Fruit fly (Drosophila melanogaster): ENCODE results near the gene Edg84A.
A peak's percentile ranks its signal among the peaks of the same experiment; 100 is the strongest.

Gene Edg84A

DNA sequence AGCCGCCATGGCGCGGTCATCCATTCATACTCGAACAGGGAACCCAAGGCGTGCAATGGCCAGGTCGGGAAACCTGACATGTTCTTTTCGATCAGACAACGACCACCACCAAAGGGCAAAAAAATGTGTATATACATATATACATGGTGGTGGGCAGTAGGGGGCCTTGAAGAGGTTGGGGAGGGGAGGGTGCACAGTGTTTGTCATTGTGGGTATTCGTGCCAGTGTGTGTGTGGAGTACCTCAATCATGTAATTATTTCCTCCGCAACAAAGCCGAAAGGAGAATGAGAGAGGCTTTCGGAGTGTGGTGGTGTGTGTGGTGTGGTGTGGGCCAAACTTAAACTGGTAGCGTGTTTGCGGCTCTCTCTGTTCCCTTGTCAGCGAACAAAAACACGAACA, 41.9 kb downstream of the Edg84A start (continued):
- TF ChIP-seq CG15601 (tag; optimal IDR thresholded peaks at IDR 0.05) (no peak), CG8281 (tag; optimal IDR thresholded peaks at IDR 0.05) (no peak), CG13624 (GFP tag; optimal IDR thresholded peaks at IDR 0.05) (no peak), CG6272 (GFP tag; IDR thresholded peaks at IDR 0.05) (no peak), MBD-R2 (GFP tag; IDR thresholded peaks at IDR 0.05) (no peak), danr (GFP tag; IDR thresholded peaks at IDR 0.05) (no peak), hbn (GFP tag; IDR thresholded peaks at IDR 0.05; ENCODE audit: partially characterized antibody) (no peak), CG6854 (GFP tag; optimal IDR thresholded peaks at IDR 0.05) (no peak), lola (GFP tag; optimal IDR thresholded peaks at IDR 0.05) (no peak), HLH54F (GFP tag; optimal IDR thresholded peaks at IDR 0.05) (no peak), E2f1 (GFP tag; IDR thresholded peaks at IDR 0.05) (no peak), CG10431 (GFP tag; optimal IDR thresholded peaks at IDR 0.05) (peak; percentile 73), CG18262 (tag; optimal IDR thresholded peaks at IDR 0.05) (no peak), B-H1 (GFP tag; IDR thresholded peaks at IDR 0.05) (no peak), Myb (GFP tag; optimal IDR thresholded peaks at IDR 0.05) (no peak), CG10959 (GFP tag; IDR thresholded peaks at IDR 0.05) (no peak), sqz (GFP tag; optimal IDR thresholded peaks at IDR 0.05) (peak; percentile 40), dpn (GFP tag; optimal IDR thresholded peaks at IDR 0.05) (no peak), fd64A (GFP tag; optimal IDR thresholded peaks at IDR 0.05) (no peak), CG31365 (tag; optimal IDR thresholded peaks at IDR 0.05) (no peak), CG11398 (GFP tag; optimal IDR thresholded peaks at IDR 0.05) (no peak), NFAT (GFP tag; IDR thresholded peaks at IDR 0.05) (no peak), Pdp1 (GFP tag; optimal IDR thresholded peaks at IDR 0.05) (no peak), H2.0 (GFP tag; IDR thresholded peaks at IDR 0.05) (no peak), kay (GFP tag; optimal IDR thresholded peaks at IDR 0.05) (no peak), pros (GFP tag; optimal IDR thresholded peaks at IDR 0.05) (peak; percentile 47), CG10366 (GFP tag; IDR thresholded peaks at IDR 0.05) (no peak), crc (GFP tag; optimal IDR thresholded peaks at IDR 0.05) (no peak), Drgx (GFP tag; IDR thresholded peaks at IDR 0.05) (no peak), Doc2 (GFP tag; IDR thresholded peaks at IDR 0.05) (no peak), zfh1 (GFP tag; IDR thresholded peaks at IDR 0.05) (no peak), Nf-YC (tag; optimal IDR thresholded peaks at IDR 0.05) (peak; percentile 64), sim (GFP tag; IDR thresholded peaks at IDR 0.05) (no peak), dimm (GFP tag; IDR thresholded peaks at IDR 0.05) (no peak), CG12104 (GFP tag; optimal IDR thresholded peaks at IDR 0.05) (no peak), org-1 (GFP tag; optimal IDR thresholded peaks at IDR 0.05) (no peak), CG2712 (tag; optimal IDR thresholded peaks at IDR 0.05) (no peak), D (optimal IDR thresholded peaks at IDR 0.05) (no peak), D (GFP tag; optimal IDR thresholded peaks at IDR 0.05) (no peak), Nf-YB (GFP tag; optimal IDR thresholded peaks at IDR 0.05) (peak; percentile 80), eyg (GFP tag; optimal IDR thresholded peaks at IDR 0.05) (no peak), CG30020 (tag; optimal IDR thresholded peaks at IDR 0.05) (no peak), peb (GFP tag; IDR thresholded peaks at IDR 0.05) (no peak), her (GFP tag; optimal IDR thresholded peaks at IDR 0.05) (no peak), wek (GFP tag; optimal IDR thresholded peaks at IDR 0.05) (peak; percentile 86), tx (GFP tag; optimal IDR thresholded peaks at IDR 0.05) (no peak), fru (optimal IDR thresholded peaks at IDR 0.05) (no peak), Hey (tag; optimal IDR thresholded peaks at IDR 0.05) (no peak), CG9932 (GFP tag; IDR thresholded peaks at IDR 0.05) (no peak), CG9727 (GFP tag; optimal IDR thresholded peaks at IDR 0.05) (no peak), crol (GFP tag; IDR thresholded peaks at IDR 0.05) (peak; percentile 81), GATAe (GFP tag; conservative IDR thresholded peaks at IDR 0.05) (no peak), chinmo (GFP tag; IDR thresholded peaks at IDR 0.05; ENCODE audit: partially characterized antibody) (0 out of 4 replicates have a peak, but pooled peaks have one; percentile 26), Poxn (GFP tag; IDR thresholded peaks at IDR 0.05) (no peak)

Measured in whole organism, embryonic.